Worm (Caenorhabditis elegans) whole organism, dauer: ENCODE data around the gene Y62H9A.14.

Source experiments
- unc-62 ChIP-seq: sonication (generic microtip); optimal IDR thresholded peaks from 2 replicates; lab custom pipeline; 2017; ENCODE audit warnings: missing biosample characterization, missing genetic modification reagents, missing genetic modification characterization

Y62H9A.14 gene

DNA sequence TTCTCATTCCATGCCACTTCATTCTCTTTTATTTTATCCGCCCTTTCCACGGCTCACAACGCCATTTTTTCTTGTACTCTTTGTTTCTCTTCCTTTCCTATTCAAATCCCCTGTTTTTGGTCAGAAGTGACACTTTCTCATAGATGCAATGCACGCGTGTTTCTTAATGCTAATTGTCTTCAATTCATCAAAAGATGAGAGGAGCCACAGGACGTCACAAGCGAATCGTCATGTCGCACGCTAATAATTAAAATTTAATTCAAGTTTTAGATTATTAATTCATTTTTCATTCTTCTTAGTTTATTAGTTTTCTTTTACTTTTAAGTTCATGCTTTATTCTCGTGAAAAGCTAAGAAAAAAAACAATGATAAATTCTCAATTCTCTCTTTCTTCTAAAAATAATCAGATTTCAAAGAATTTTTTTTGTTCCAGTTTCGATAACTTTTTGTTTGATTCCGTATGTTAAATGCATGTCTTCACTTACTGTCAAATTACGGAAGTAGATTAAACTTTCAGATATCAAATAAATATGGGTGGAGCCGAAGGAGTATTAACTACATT, at the start of gene Y62H9A.14:
TSS of gene Y62H9A.14 (plus strand) at position 511 of the 561 bp plus-strand sequence.
- no peak for TF ChIP-seq unc-62 (GFP tag; lab: Kevin White, UChicago)

DNA sequence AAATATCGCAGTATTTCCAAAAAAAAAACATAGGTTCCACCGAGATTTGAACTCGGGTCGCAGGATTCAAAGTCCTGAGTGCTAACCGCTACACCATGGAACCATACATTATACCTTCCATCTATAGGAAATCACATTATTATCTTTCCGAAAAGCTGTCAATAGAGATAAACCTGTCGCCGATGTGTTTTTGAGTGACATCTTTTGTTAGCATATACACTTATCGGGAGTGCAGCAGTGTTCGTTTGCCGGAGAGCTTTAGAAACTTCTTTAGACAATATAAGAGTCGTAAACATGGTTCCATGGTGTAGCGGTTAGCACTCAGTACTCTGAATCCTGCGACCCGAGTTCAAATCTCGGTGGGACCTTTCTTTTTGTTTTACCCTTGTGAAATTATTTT, 48.8 kb upstream of the Y62H9A.14 start:
- no peak for TF ChIP-seq unc-62 (GFP tag; lab: Kevin White, UChicago)

DNA sequence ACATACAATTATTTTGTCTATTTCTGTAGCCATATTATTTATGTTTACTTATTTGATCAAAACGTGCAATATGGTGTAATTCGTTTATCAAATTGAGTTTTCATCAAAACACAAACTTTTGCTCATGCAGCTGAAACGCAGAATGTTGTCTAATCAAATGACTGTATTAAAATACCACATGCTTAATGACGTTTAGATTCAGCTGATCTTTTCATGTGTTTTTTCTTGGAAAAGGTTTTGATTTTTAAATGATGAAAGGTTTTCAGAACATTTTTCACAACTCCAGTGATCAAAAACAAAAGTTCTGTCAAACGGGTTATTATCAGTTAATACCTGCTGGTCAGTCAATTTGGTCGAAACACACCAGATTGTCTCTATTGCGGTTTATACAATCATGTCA, 45.8 kb upstream of the Y62H9A.14 start, which contains the start of gene Y62H9A.1:
TSS of gene Y62H9A.1 (plus strand) at position 282 of the 400 bp plus-strand sequence.
- no peak for TF ChIP-seq unc-62 (GFP tag; lab: Kevin White, UChicago)

DNA sequence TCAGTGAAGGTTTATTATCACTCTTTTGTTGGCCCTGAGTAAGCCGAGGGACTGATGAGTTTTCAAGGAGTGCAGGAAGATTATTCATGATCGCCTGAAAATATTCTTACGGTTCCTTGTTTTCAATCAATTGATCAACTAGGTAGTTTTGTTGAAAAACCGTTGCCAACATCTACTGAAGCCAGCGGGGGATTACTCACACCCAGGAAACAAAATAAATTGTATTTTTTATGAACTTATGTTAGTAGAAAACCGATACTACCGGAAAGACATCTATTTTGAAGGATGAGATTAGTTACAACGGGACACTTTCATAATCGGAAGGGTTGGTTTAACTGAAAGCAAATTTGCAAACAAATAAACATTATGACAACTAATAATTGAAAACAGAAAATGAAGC, 42.9 kb upstream of the Y62H9A.14 start, which contains the start of gene Y62H9A.2:
TSS of gene Y62H9A.2 (minus strand) at position 101 of the 400 bp plus-strand sequence.
- no peak for TF ChIP-seq unc-62 (GFP tag; lab: Kevin White, UChicago)

- no peak for TF ChIP-seq unc-62 (GFP tag; lab: Kevin White, UChicago)
Observed at ce11 chrX:11879871-11880270, 41.2 kb upstream of the Y62H9A.14 start, which contains the start of the genes Y62H9A.3 and Y62H9A.4. Y62H9A.3 (minus strand) TSS chrX:11879971. Y62H9A.4 (plus strand) TSS chrX:11880126.

DNA sequence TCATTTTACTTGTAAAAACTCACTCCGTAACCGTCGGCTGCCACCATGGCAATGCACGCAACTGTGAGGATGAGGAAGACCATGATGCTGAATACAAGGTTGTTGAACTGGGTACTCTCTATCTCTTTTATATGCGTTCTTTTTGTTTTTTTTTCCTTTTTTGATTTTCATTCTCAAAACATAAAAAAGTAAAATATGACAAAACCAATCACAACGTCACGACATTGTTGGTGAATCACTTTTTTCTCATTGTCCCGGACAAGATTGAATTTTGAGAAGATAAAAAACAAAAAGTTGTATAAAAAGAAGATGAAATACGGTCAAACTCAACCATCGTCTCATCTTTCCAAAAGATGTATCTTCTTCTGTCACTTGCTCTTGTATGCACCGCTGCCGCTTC, 38.2 kb upstream of the Y62H9A.14 start, which contains the start of the genes Y62H9A.5 and ule-5:
TSS of gene Y62H9A.5 (minus strand) at position 101 of the 400 bp plus-strand sequence.
TSS of gene ule-5 (plus strand) at position 328 of the 400 bp plus-strand sequence.
- no peak for TF ChIP-seq unc-62 (GFP tag; lab: Kevin White, UChicago)

DNA sequence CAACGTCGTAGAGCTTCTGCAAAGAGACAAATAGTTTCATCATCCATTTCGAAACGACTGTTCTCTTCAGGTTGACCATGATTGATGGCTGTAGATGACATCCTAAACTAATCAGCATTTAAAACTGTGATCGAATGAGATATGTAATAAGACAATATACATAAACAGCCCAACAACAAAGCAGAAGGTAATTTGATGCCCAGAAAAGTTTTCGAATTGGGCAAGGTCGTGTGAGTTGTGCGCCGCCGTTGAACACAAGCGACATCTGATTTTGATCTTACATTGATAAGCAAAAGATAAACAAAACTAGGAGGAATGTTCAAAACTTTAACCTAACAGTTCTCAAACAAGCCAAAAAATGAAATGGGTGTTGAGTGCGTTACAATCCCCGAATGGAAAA, 35.5 kb upstream of the Y62H9A.14 start, which contains the start of gene Y62H9A.7:
TSS of gene Y62H9A.7 (minus strand) at position 101 of the 400 bp plus-strand sequence.
- TF ChIP-seq unc-62 (GFP tag; lab: Kevin White, UChicago), result no peak

DNA sequence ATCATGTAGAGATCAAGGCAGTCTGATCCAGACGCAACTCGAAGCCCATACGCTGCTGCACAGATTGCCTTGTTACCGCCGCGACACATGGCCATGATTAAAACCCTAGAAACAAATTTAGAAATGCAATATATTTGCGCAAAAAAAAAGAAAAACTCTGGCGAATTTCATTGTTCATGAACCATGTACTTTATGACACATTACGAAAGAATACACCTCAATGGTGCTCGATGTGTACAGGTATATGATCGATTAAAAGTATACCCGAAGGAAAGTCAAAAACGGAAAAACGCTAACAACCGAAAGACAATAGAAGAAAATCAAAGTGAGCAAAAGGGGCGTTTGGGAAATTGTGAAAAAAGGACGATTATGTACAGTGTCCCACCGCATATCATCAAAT, 28.7 kb upstream of the Y62H9A.14 start, which contains the start of gene Y62H9A.8:
TSS of gene Y62H9A.8 (minus strand) at position 101 of the 400 bp plus-strand sequence.
- no peak for TF ChIP-seq unc-62 (GFP tag; lab: Kevin White, UChicago)

DNA sequence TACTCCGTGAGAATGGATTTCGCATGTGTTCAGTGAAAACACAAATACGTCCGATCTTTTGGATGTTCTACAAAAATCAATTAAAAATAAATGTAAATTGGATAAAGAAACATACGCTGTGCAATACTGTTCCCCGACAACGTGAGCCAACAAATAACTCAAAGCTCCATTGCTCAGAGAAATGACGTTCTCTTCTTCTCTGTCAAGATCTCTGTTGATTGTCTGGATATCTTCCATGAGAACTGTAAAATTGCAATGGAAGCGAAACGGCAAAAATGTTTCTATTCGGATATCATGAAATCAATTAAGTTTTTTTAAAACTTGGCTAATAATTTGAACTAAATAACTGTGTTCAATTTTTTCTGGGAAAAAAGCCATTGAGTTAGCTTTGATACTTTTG, 24.3 kb upstream of the Y62H9A.14 start:
- no peak for TF ChIP-seq unc-62 (GFP tag; lab: Kevin White, UChicago)

DNA sequence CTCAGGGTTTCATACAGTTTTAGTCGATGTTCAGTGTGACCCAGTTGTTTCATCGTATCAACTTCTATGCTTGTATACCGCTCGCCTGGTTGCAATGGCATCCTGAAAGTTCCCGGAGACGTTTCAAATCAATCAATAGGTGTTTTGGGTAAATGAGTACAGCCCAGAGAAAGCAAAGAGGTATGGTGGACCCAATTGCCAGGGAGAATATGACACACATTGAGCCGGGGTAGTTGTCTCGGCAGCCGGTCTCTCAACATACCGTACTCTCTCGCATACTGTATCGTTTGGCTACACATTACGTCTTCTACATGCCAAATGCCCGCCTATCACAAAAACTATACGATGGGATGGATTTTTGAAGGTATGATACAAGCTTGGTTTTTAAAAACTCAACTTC, 23.0 kb upstream of the Y62H9A.14 start, which contains the start of gene Y62H9A.9:
TSS of gene Y62H9A.9 (minus strand) at position 101 of the 400 bp plus-strand sequence.
- TF ChIP-seq unc-62 (GFP tag; lab: Kevin White, UChicago), result no peak

DNA sequence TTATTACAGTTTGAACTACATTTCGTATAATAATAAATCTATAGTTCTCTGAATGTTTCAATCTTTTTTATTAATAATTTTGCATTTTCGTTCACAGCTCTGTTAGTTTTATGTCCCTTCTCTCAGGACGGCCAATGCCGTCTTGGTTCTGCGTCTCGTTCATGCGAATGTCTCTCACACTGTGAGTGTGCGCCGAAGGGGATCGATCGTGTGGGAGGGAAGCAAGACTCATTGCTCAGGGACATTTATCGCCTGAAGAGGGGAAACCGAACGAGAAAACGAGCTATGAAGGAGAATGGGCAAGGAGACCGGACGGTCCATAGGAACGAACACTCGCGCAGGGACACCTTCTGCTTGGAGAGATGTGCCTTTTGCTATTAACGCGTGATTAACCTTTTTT, 22.0 kb upstream of the Y62H9A.14 start:
- TF ChIP-seq unc-62 (GFP tag; lab: Kevin White, UChicago), result no peak

ce11 chrX:11902661-11903060, 18.4 kb upstream of the Y62H9A.14 start, which contains the start of gene Y62H9A.10:
Y62H9A.10 (minus strand) TSS chrX:11902761.
- TF ChIP-seq unc-62 (GFP tag; lab: Kevin White, UChicago), result no peak

- TF ChIP-seq unc-62 (GFP tag; lab: Kevin White, UChicago), result no peak
Observed at ce11 chrX:11906626-11907025, 14.4 kb upstream of the Y62H9A.14 start.

DNA sequence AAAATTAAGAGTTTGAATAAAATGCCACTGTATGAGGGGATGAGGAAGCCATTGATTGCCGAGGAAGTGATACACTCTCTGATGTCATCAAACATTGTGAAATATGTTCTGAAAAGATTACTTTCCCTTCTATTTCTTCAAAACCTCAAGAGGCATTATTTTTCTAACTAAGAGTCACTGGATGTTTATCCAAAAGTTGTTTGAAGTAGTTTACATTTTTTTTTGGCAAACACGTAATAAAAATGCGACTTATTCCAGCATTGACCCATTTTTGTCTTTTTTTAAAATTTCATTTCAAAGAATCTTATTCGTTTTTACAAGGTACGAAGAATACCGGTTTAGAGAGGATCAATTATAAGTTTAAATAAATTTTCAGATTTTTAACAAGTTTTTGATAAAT, 13.8 kb upstream of the Y62H9A.14 start, which contains the start of gene Y62H9A.11:
TSS of gene Y62H9A.11 (minus strand) at position 101 of the 400 bp plus-strand sequence.
- no peak for TF ChIP-seq unc-62 (GFP tag; lab: Kevin White, UChicago)

ce11 chrX:11908226-11908625, 12.8 kb upstream of the Y62H9A.14 start:
- no peak for TF ChIP-seq unc-62 (GFP tag; lab: Kevin White, UChicago)

DNA sequence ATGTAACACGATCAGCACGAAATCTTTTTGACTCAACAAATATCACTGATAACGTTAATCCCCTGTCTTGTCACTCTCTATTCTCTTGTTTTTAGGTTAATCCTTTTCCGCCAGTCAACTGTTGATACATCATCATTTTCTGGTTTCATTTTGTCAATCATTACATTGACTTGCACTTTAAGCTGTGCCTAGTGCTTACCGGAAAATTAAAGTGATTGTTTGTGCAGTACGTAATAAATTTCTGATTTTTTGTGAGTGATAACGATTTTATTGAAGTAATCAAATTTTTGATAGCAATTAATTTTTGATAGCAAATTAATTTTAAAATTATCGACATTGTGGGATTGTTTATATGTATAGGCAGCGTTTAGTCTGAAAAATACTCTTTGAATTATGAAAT, 11.9 kb upstream of the Y62H9A.14 start:
- no peak for TF ChIP-seq unc-62 (GFP tag; lab: Kevin White, UChicago)

DNA sequence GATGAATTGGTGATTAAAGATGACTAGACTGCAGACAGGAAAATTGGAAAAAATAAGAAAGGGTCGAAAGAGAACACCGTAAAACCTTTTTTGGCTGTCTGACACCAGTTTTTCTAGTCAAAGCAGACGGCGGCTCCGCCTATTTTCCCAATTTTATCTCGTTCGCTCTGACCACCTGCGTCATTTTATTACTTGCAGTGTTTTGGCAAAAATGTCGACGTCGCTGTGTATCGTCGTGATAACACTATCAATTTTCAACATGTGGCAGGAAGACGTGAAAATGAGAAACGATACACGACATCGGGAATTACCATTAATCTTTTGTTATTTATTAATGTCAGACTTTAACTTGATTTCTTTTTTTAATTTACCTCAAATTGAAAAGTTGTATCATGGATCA, 11.0 kb upstream of the Y62H9A.14 start, which contains the start of gene Y62H9A.15:
TSS of gene Y62H9A.15 (minus strand) at position 100 of the 400 bp plus-strand sequence.
- TF ChIP-seq unc-62 (GFP tag; lab: Kevin White, UChicago), result no peak
